Worm (Caenorhabditis elegans) whole organism, late embryonic: ENCODE measurements around the gene C02E7.8.

Experiments
- ahr-1 ChIP-seq: sonication (generic microtip); optimal IDR thresholded peaks from 2 replicates; lab custom pipeline; 2016; ENCODE audit warnings: missing genetic modification characterization, missing compliant biosample characterization
- pag-3 ChIP-seq: sonication (generic microtip); optimal IDR thresholded peaks from 2 replicates; lab custom pipeline; 2016; ENCODE audit warnings: missing compliant biosample characterization, missing genetic modification characterization, borderline replicate concordance

DNA sequence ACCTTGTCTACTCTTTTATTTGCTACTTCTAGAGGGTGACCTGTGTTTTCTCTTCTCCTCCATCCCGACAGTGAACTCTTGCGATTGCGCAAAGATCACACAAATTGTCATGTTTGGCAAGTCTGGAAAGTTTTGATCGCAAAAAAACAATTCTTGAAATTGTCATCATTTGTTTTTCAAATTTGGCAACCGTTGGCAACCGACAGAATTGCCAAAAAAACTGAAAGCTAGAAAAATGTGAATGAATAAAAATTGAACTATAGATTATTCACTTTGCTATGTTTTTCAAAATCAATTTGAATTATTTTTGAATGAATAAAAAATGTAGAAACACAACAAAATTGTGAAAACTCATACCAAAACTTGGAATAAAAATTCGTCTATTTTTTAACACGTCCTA lies 25.6 kb downstream of the C02E7.8 start, which contains the start of gene ugt-11:
- TF ChIP-seq ahr-1 (no peak), pag-3 (no peak)
